Worm (Caenorhabditis elegans) whole organism, L4 larva: ENCODE measurements around the gene pmp-5.

Experiments used
- ama-1 ChIP-seq: fragments of 150-350 bp; optimal IDR thresholded peaks from 2 replicates; lab custom pipeline; 2014; ENCODE audit warnings: inconsistent platforms, mixed read lengths
- daf-12 ChIP-seq: fragments of 150-350 bp; optimal IDR thresholded peaks from 2 replicates; lab custom pipeline; 2014; ENCODE audit warnings: missing biosample characterization, missing genetic modification reagents, missing genetic modification characterization
- dmd-6 ChIP-seq: fragments of 200-800 bp; sonication (Bioruptor generic); IDR thresholded peaks from 2 replicates; pipeline ENCODE4 v1.3.6; 2022; ENCODE audit warnings: missing genetic modification reagents, missing genetic modification characterization, missing compliant biosample characterization
- fkh-10 ChIP-seq: fragments of 150-350 bp; optimal IDR thresholded peaks from 2 replicates; lab custom pipeline; 2014; ENCODE audit warnings: missing biosample characterization, missing genetic modification reagents, missing genetic modification characterization
- mdt-29 ChIP-seq: fragments of 200-800 bp; sonication (Bioruptor generic); IDR thresholded peaks from 2 replicates; pipeline ENCODE4 v1.3.6; 2022; ENCODE audit warnings: missing genetic modification reagents, missing genetic modification characterization, missing compliant biosample characterization
- mep-1 ChIP-seq: fragments of 150-350 bp; sonication (generic microtip); optimal IDR thresholded peaks from 3 replicates; lab custom pipeline; 2014; ENCODE audit warnings: missing biosample characterization, missing genetic modification characterization
- nhr-11 ChIP-seq: fragments of 150-350 bp; optimal IDR thresholded peaks from 2 replicates; lab custom pipeline; 2014; ENCODE audit warnings: missing biosample characterization, missing genetic modification characterization
- saeg-2 ChIP-seq: fragments of 200-800 bp; sonication (Bioruptor generic); IDR thresholded peaks from 2 replicates; pipeline ENCODE4 v1.3.6; 2022; ENCODE audit warnings: missing genetic modification reagents, missing genetic modification characterization, missing compliant biosample characterization
- skn-1 ChIP-seq: fragments of 150-350 bp; optimal IDR thresholded peaks from 2 replicates; lab custom pipeline; 2014; ENCODE audit warnings: missing biosample characterization, missing genetic modification characterization
- snpc-4 ChIP-seq: fragments of 150-350 bp; optimal IDR thresholded peaks from 2 replicates; lab custom pipeline; 2014; ENCODE audit warnings: missing biosample characterization, missing genetic modification characterization
- tag-97 ChIP-seq: fragments of 200-800 bp; sonication (Bioruptor generic); IDR thresholded peaks from 2 replicates; pipeline ENCODE4 v1.3.6; 2022; ENCODE audit warnings: missing genetic modification characterization, missing compliant biosample characterization
- unc-39 ChIP-seq: sonication (generic microtip); optimal IDR thresholded peaks from 2 replicates; lab custom pipeline; 2017; ENCODE audit warnings: missing biosample characterization, missing genetic modification characterization

DNA sequence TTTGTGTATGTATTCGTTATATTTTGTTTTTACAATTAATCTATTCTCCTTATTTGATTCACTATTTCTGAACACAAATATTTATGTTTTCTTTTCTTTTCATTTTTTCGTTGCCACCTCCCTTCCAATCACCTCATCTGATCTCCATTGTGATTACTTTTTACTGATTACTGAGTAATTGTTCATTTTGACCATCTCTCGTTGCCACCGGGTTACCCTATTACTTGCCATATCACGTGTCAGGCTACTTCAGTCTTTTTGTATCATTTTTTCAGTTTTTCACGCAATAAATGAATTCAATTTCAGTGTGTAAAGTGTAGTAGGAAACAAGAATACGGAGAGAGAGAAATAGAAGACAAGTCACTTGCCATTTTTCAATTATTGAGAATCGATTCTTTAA, 13.6 kb downstream of the pmp-5 start, which contains the start of gene T10H9.8:
- TF ChIP-seq mep-1 (tag; lab: Kevin White, UChicago): no peak
- TF ChIP-seq skn-1 (tag; lab: Kevin White, UChicago): no peak
- no peak for TF ChIP-seq nhr-11 (tag; lab: Kevin White, UChicago)
- TF ChIP-seq fkh-10 (GFP tag; lab: Kevin White, UChicago): no peak
- TF ChIP-seq mdt-29 (GFP tag; lab: Robert Waterston, UW): no peak
- TF ChIP-seq tag-97 (GFP tag; lab: Robert Waterston, UW): no peak
- no peak for TF ChIP-seq saeg-2 (GFP tag; lab: Robert Waterston, UW)
- TF ChIP-seq snpc-4 (tag; lab: Kevin White, UChicago): no peak
- TF ChIP-seq ama-1: no peak
- peak; percentile 25; the same call in 1 of the 2 replicates for TF ChIP-seq dmd-6 (GFP tag; lab: Robert Waterston, UW)
- TF ChIP-seq unc-39 (tag; lab: Kevin White, UChicago): no peak
- TF ChIP-seq daf-12 (tag; lab: Kevin White, UChicago): no peak
